Fruit fly (Drosophila melanogaster) whole organism, prepupa: ENCODE measurements around the gene Grp170.
A peak's percentile ranks its signal among the peaks of the same experiment; 100 is the strongest.

Source experiments
- CG10631 ChIP-seq: fragments of 200-800 bp; sonication (Bioruptor generic); optimal IDR thresholded peaks from 2 replicates; lab custom pipeline; 2016; ENCODE audit warnings: missing biosample characterization, missing genetic modification characterization
- CG10669 ChIP-seq: fragments of 200-800 bp; sonication (Bioruptor generic); optimal IDR thresholded peaks from 3 replicates; lab custom pipeline; 2018; ENCODE audit warnings: missing biosample characterization, mild to moderate bottlenecking, missing genetic modification characterization, moderate library complexity
- CG11294 ChIP-seq: fragments of 200-800 bp; sonication (Bioruptor generic); IDR thresholded peaks from 2 replicates; pipeline ENCODE4 v1.3.6; 2022; ENCODE audit warnings: missing biosample characterization, missing genetic modification characterization
- CG11762 ChIP-seq: fragments of 200-800 bp; sonication (Bioruptor generic); optimal IDR thresholded peaks from 3 replicates; lab custom pipeline; 2016; ENCODE audit warnings: missing biosample characterization, missing genetic modification characterization; ENCODE audit not compliant: insufficient read depth
- CG15336 ChIP-seq: fragments of 200-800 bp; sonication (Bioruptor generic); IDR thresholded peaks from 2 replicates; pipeline ENCODE4 v1.3.6; 2022; ENCODE audit warnings: missing biosample characterization, missing genetic modification characterization
- CG3032 ChIP-seq: fragments of 200-800 bp; optimal IDR thresholded peaks from 2 replicates; lab custom pipeline; 2019; ENCODE audit warnings: missing biosample characterization, mild to moderate bottlenecking, missing genetic modification characterization, moderate library complexity
- CG31627 ChIP-seq: fragments of 200-800 bp; sonication (Bioruptor generic); optimal IDR thresholded peaks from 3 replicates; lab custom pipeline; 2016; ENCODE audit warnings: missing biosample characterization, missing genetic modification characterization
- CG34406 ChIP-seq: fragments of 200-800 bp; sonication (Bioruptor generic); optimal IDR thresholded peaks from 3 replicates; lab custom pipeline; 2016; ENCODE audit warnings: missing biosample characterization, missing genetic modification characterization
- CG4318 ChIP-seq: fragments of 200-800 bp; sonication (Bioruptor generic); optimal IDR thresholded peaks from 3 replicates; lab custom pipeline; 2017; ENCODE audit warnings: missing biosample characterization, mild to moderate bottlenecking, missing genetic modification characterization
- CG6163 ChIP-seq: fragments of 200-800 bp; sonication (Bioruptor generic); IDR thresholded peaks from 3 replicates; pipeline ENCODE4 v1.3.6; 2022; ENCODE audit warnings: missing biosample characterization, missing genetic modification characterization
- CG6276 ChIP-seq: fragments of 200-800 bp; sonication (Bioruptor generic); optimal IDR thresholded peaks from 2 replicates; lab custom pipeline; 2017; ENCODE audit warnings: missing biosample characterization, mild to moderate bottlenecking, missing genetic modification characterization
- CG6792 ChIP-seq: fragments of 200-800 bp; sonication (Bioruptor generic); optimal IDR thresholded peaks from 3 replicates; lab custom pipeline; 2016; ENCODE audit warnings: missing biosample characterization, missing genetic modification characterization
- CG6808 ChIP-seq: fragments of 200-800 bp; sonication (Bioruptor generic); optimal IDR thresholded peaks from 3 replicates; lab custom pipeline; 2017; ENCODE audit warnings: missing biosample characterization, missing genetic modification characterization, mild to moderate bottlenecking, moderate library complexity, missing genetic modification reagents
- CG6854 ChIP-seq: fragments of 200-800 bp; sonication (Bioruptor generic); optimal IDR thresholded peaks from 2 replicates; lab custom pipeline; 2017; ENCODE audit warnings: missing biosample characterization, mild to moderate bottlenecking, missing genetic modification characterization
- CG7368 ChIP-seq: fragments of 200-800 bp; sonication (Bioruptor generic); optimal IDR thresholded peaks from 3 replicates; lab custom pipeline; 2016; ENCODE audit warnings: missing biosample characterization, missing genetic modification characterization
- CG8119 ChIP-seq: fragments of 200-800 bp; sonication (Bioruptor generic); IDR thresholded peaks from 3 replicates; pipeline ENCODE4 v1.3.6; 2022; ENCODE audit warnings: missing biosample characterization, missing genetic modification characterization
- CG9139 ChIP-seq: fragments of 200-800 bp; sonication (Bioruptor generic); optimal IDR thresholded peaks from 3 replicates; lab custom pipeline; 2017; ENCODE audit warnings: missing biosample characterization, mild to moderate bottlenecking, missing genetic modification characterization
- Eip75B ChIP-seq: fragments of 200-800 bp; sonication (Bioruptor generic); optimal IDR thresholded peaks from 3 replicates; lab custom pipeline; 2016; ENCODE audit warnings: missing biosample characterization, missing genetic modification characterization
- Eip78C ChIP-seq: fragments of 200-800 bp; sonication (Bioruptor generic); peaks from one replicate; lab custom pipeline; 2016; ENCODE audit warnings: missing biosample characterization, missing genetic modification characterization
- Eip93F ChIP-seq: fragments of 200-800 bp; sonication (Bioruptor generic); optimal IDR thresholded peaks from 2 replicates; lab custom pipeline; 2016; ENCODE audit warnings: missing biosample characterization, mild to moderate bottlenecking, missing genetic modification characterization
- Ets21C ChIP-seq: fragments of 200-800 bp; sonication (Bioruptor generic); optimal IDR thresholded peaks from 3 replicates; lab custom pipeline; 2016; ENCODE audit warnings: missing biosample characterization, missing genetic modification characterization
- Ets96B ChIP-seq: fragments of 200-800 bp; optimal IDR thresholded peaks from 2 replicates; lab custom pipeline; 2019; ENCODE audit warnings: missing biosample characterization, mild to moderate bottlenecking, missing genetic modification characterization, moderate library complexity
- Gug ChIP-seq: fragments of 200-800 bp; sonication (Bioruptor generic); IDR thresholded peaks from 2 replicates; pipeline ENCODE4 v1.3.6; 2022; ENCODE audit warnings: missing biosample characterization, missing genetic modification characterization
- Hr38 ChIP-seq: sonication (Bioruptor generic); optimal IDR thresholded peaks from 2 replicates; lab custom pipeline; 2016; ENCODE audit warnings: missing biosample characterization, missing genetic modification characterization
- Hr39 ChIP-seq: fragments of 200-800 bp; sonication (Bioruptor generic); optimal IDR thresholded peaks from 2 replicates; lab custom pipeline; 2016; ENCODE audit warnings: missing biosample characterization, missing genetic modification characterization
- Lpt ChIP-seq: fragments of 200-800 bp; sonication (Bioruptor generic); optimal IDR thresholded peaks from 3 replicates; lab custom pipeline; 2016; ENCODE audit warnings: missing biosample characterization, missing genetic modification characterization
- OdsH ChIP-seq: fragments of 200-800 bp; sonication (Bioruptor generic); optimal IDR thresholded peaks from 3 replicates; lab custom pipeline; 2016; ENCODE audit warnings: missing biosample characterization, missing genetic modification characterization
- Smox ChIP-seq: fragments of 200-800 bp; sonication (Bioruptor generic); optimal IDR thresholded peaks from 3 replicates; lab custom pipeline; 2016; ENCODE audit warnings: missing biosample characterization, missing genetic modification characterization
- Sox102F ChIP-seq: fragments of 200-800 bp; sonication (Bioruptor generic); optimal IDR thresholded peaks from 2 replicates; lab custom pipeline; 2016; ENCODE audit warnings: missing biosample characterization, mild to moderate bottlenecking, missing genetic modification characterization
- Sox14 ChIP-seq: fragments of 200-800 bp; sonication (Bioruptor generic); optimal IDR thresholded peaks from 3 replicates; lab custom pipeline; 2016; ENCODE audit warnings: missing biosample characterization, missing genetic modification characterization
- Sox15 ChIP-seq: fragments of 200-800 bp; sonication (Bioruptor generic); optimal IDR thresholded peaks from 3 replicates; lab custom pipeline; 2016; ENCODE audit warnings: missing biosample characterization, missing genetic modification characterization
- acj6 ChIP-seq: fragments of 200-800 bp; sonication (Bioruptor generic); optimal IDR thresholded peaks from 3 replicates; lab custom pipeline; 2016; ENCODE audit warnings: missing biosample characterization, missing genetic modification characterization
- cyc ChIP-seq: fragments of 200-800 bp; sonication (Bioruptor generic); optimal IDR thresholded peaks from 3 replicates; lab custom pipeline; 2016; ENCODE audit warnings: missing biosample characterization, missing genetic modification characterization
- dsx ChIP-seq: fragments of 200-800 bp; optimal IDR thresholded peaks from 3 replicates; lab custom pipeline; 2019; ENCODE audit warnings: missing biosample characterization, mild to moderate bottlenecking, missing genetic modification characterization, moderate library complexity; ENCODE audit not compliant: poor library complexity, severe bottlenecking
- eg ChIP-seq: fragments of 200-800 bp; sonication (Bioruptor generic); IDR thresholded peaks from 3 replicates; pipeline ENCODE4 v1.3.6; 2022; ENCODE audit warnings: missing biosample characterization, missing genetic modification characterization
- esn ChIP-seq: fragments of 200-800 bp; sonication (Bioruptor generic); optimal IDR thresholded peaks from 2 replicates; lab custom pipeline; 2016; ENCODE audit warnings: missing biosample characterization, mild to moderate bottlenecking, missing genetic modification characterization, moderate library complexity
- fd59A ChIP-seq: fragments of 200-800 bp; sonication (Bioruptor generic); optimal IDR thresholded peaks from 2 replicates; lab custom pipeline; 2017; ENCODE audit warnings: missing biosample characterization, mild to moderate bottlenecking, missing genetic modification characterization, missing genetic modification reagents
- fd85E ChIP-seq: fragments of 200-800 bp; sonication (Bioruptor generic); optimal IDR thresholded peaks from 3 replicates; lab custom pipeline; 2016; ENCODE audit warnings: missing biosample characterization, missing genetic modification characterization
- fkh ChIP-seq: fragments of 200-800 bp; sonication (Bioruptor generic); optimal IDR thresholded peaks from 3 replicates; lab custom pipeline; 2017; ENCODE audit warnings: missing biosample characterization, mild to moderate bottlenecking, missing genetic modification characterization, moderate library complexity
- lz ChIP-seq: fragments of 200-800 bp; sonication (Bioruptor generic); optimal IDR thresholded peaks from 3 replicates; lab custom pipeline; 2016; ENCODE audit warnings: missing biosample characterization, missing genetic modification characterization
- net ChIP-seq: fragments of 200-800 bp; sonication (Bioruptor generic); optimal IDR thresholded peaks from 3 replicates; lab custom pipeline; 2016; ENCODE audit warnings: missing biosample characterization, missing genetic modification characterization
- pdm3 ChIP-seq: fragments of 200-800 bp; sonication (Bioruptor generic); optimal IDR thresholded peaks from 3 replicates; lab custom pipeline; 2016; ENCODE audit warnings: missing biosample characterization, missing genetic modification characterization
- salr ChIP-seq, 2 experiments: fragments of 200-800 bp; sonication (Bioruptor generic); optimal IDR thresholded peaks; 3 replicates each; lab custom pipeline; 2016 to 2018; ENCODE audit warnings: missing biosample characterization in 2 of 2, missing genetic modification characterization in 2 of 2, mild to moderate bottlenecking in 1 of 2
- spab ChIP-seq: fragments of 200-800 bp; sonication (Bioruptor generic); optimal IDR thresholded peaks from 2 replicates; lab custom pipeline; 2017; ENCODE audit warnings: missing biosample characterization, mild to moderate bottlenecking, missing genetic modification characterization, missing genetic modification reagents
- ss ChIP-seq, 2 experiments: fragments of 200-800 bp; sonication (Bioruptor generic); optimal IDR thresholded peaks; 2 replicates in 1 of 2; 3 replicates in 1 of 2; lab custom pipeline; 2017 to 2018; ENCODE audit warnings: mild to moderate bottlenecking in 2 of 2, missing biosample characterization in 2 of 2, missing genetic modification characterization in 2 of 2, moderate library complexity in 1 of 2
- svp ChIP-seq: fragments of 200-800 bp; sonication (Bioruptor generic); peaks from one replicate; lab custom pipeline; 2016; ENCODE audit warnings: missing biosample characterization, missing genetic modification characterization
- topi ChIP-seq: fragments of 200-800 bp; sonication (Bioruptor generic); optimal IDR thresholded peaks from 3 replicates; lab custom pipeline; 2016; ENCODE audit warnings: missing biosample characterization, missing genetic modification characterization
- vri ChIP-seq: fragments of 200-800 bp; sonication (Bioruptor generic); optimal IDR thresholded peaks from 3 replicates; lab custom pipeline; 2016; ENCODE audit warnings: missing biosample characterization, mild to moderate bottlenecking, missing genetic modification characterization

The Grp170 gene

dm6 chrX:2269822-2270556, 4.9 kb downstream of the Grp170 start (continued):
- peak; percentile 68 for TF ChIP-seq svp
- TF ChIP-seq ss (GFP tag; optimal IDR thresholded peaks at IDR 0.05; lab: Kevin White, UChicago), result peak; percentile 8 to 57
- 0 out of 3 replicates have a peak, but pooled peaks have one; percentile 58 for TF ChIP-seq CG6163
- TF ChIP-seq CG6276 (GFP tag; lab: Kevin White, UChicago), result peak; percentile 44
- TF ChIP-seq net (GFP tag; lab: Kevin White, UChicago), result peak; percentile 48
- TF ChIP-seq CG10669 (GFP tag; lab: Kevin White, UChicago), result peak; percentile 29
- TF ChIP-seq fd85E (GFP tag; lab: Kevin White, UChicago), result no peak
- TF ChIP-seq CG11762 (GFP tag; lab: Kevin White, UChicago), result no peak
- TF ChIP-seq fkh (GFP tag; lab: Kevin White, UChicago), result peak; percentile 67
- peak; percentile 75 for TF ChIP-seq Sox14 (GFP tag; lab: Kevin White, UChicago)
- peak; percentile 44 for TF ChIP-seq CG6792 (GFP tag; lab: Kevin White, UChicago)
- TF ChIP-seq topi (GFP tag; lab: Kevin White, UChicago), result peak; percentile 40
- TF ChIP-seq Lpt, result peak; percentile 23
- TF ChIP-seq, all 60 proteins: peak for 44

- TF ChIP-seq Sox14 (GFP tag; lab: Kevin White, UChicago) (peak; percentile 72), Hr38 (GFP tag; lab: Kevin White, UChicago) (no peak), vri (GFP tag; lab: Kevin White, UChicago) (no peak), svp (peak; percentile 95), CG15336 (GFP tag; lab: Robert Waterston, UW) (peak; percentile 27; the same call in 1 of the 2 replicates), Sox15 (GFP tag; lab: Kevin White, UChicago) (peak; percentile 39), esn (GFP tag; lab: Kevin White, UChicago) (peak; percentile 72), lz (GFP tag; lab: Kevin White, UChicago) (peak; percentile 73), CG10631 (GFP tag; lab: Kevin White, UChicago) (peak; percentile 65), CG11294 (GFP tag; lab: Robert Waterston, UW) (no peak; the same call in 1 of the 2 replicates), Eip75B (GFP tag; lab: Kevin White, UChicago) (peak; percentile 61), CG6792 (GFP tag; lab: Kevin White, UChicago) (peak; percentile 54), Hr39 (peak; percentile 69), Ets21C (GFP tag; lab: Kevin White, UChicago) (peak; percentile 63), CG6854 (GFP tag; lab: Kevin White, UChicago) (no peak), CG6808 (GFP tag; lab: Kevin White, UChicago) (peak; percentile 38), eg (GFP tag; lab: Robert Waterston, UW) (no peak), Smox (GFP tag; lab: Kevin White, UChicago) (no peak), CG7368 (GFP tag; lab: Kevin White, UChicago) (no peak), fkh (GFP tag; lab: Kevin White, UChicago) (no peak), CG4318 (GFP tag; lab: Kevin White, UChicago) (no peak), pdm3 (peak; percentile 65), Sox102F (no peak), spab (GFP tag; lab: Kevin White, UChicago) (no peak), dsx (GFP tag; lab: Kevin White, UChicago) (peak; percentile 16), acj6 (GFP tag; lab: Kevin White, UChicago) (peak; percentile 65), fd59A (GFP tag; lab: Kevin White, UChicago) (peak; percentile 8), cyc (GFP tag; lab: Kevin White, UChicago) (peak; percentile 62), CG3032 (tag; lab: Kevin White, UChicago) (peak; percentile 62), Eip93F (no peak), CG31627 (GFP tag; lab: Kevin White, UChicago) (peak; percentile 67), Eip78C (GFP tag; lab: Kevin White, UChicago) (peak; percentile 72), Ets96B (tag; lab: Kevin White, UChicago) (peak; percentile 47), salr (GFP tag; optimal IDR thresholded peaks at IDR 0.05; lab: Kevin White, UChicago) (no peak), CG9139 (GFP tag; lab: Kevin White, UChicago) (no peak), OdsH (GFP tag; lab: Kevin White, UChicago) (peak; percentile 62), CG34406 (GFP tag; lab: Kevin White, UChicago) (peak; percentile 54), CG8119 (GFP tag; lab: Robert Waterston, UW) (no peak), Gug (GFP tag; lab: Robert Waterston, UW) (peak; percentile 27; the same call in 1 of the 2 replicates)
These were observed 12.4 kb downstream of the Grp170 start, which contains the start of the genes temp and CG3071 for dm6 chrX:2262511-2262910. Gene temp (minus strand): TSS chrX:2262515. Gene CG3071 (plus strand): TSS chrX:2262837.
